Worm (Caenorhabditis elegans) whole organism, L3 larva: ENCODE results near the gene ZK418.7.

Experiments
- egl-5 ChIP-seq: fragments of 150-350 bp; optimal IDR thresholded peaks from 2 replicates; lab custom pipeline; 2017; ENCODE audit warnings: missing biosample characterization, missing genetic modification reagents, missing genetic modification characterization, inconsistent platforms
- elt-3 ChIP-seq, 3 experiments: fragments of 150-350 bp in 1 of 3; sonication (generic microtip) in 2 of 3; optimal IDR thresholded peaks; 2 replicates in 2 of 3; 4 replicates in 1 of 3; lab custom pipeline; 2014 to 2017; ENCODE audit warnings: missing biosample characterization in 3 of 3, missing genetic modification characterization in 3 of 3
- fkh-10 ChIP-seq: sonication (generic microtip); optimal IDR thresholded peaks from 2 replicates; lab custom pipeline; 2017; ENCODE audit warnings: missing biosample characterization, missing genetic modification reagents, missing genetic modification characterization
- fkh-2 ChIP-seq: fragments of 150-350 bp; optimal IDR thresholded peaks from 2 replicates; lab custom pipeline; 2014; ENCODE audit warnings: missing biosample characterization, missing genetic modification reagents, missing genetic modification characterization
- jun-1 ChIP-seq: fragments of 150-350 bp; optimal IDR thresholded peaks from 2 replicates; lab custom pipeline; 2014; ENCODE audit warnings: missing biosample characterization, missing genetic modification reagents, missing genetic modification characterization
- mdl-1 ChIP-seq: fragments of 150-350 bp; optimal IDR thresholded peaks from 2 replicates; lab custom pipeline; 2014; ENCODE audit warnings: missing biosample characterization, missing genetic modification characterization
- mml-1 ChIP-seq: fragments of 150-350 bp; sonication (generic microtip); optimal IDR thresholded peaks from 3 replicates; lab custom pipeline; 2014; ENCODE audit warnings: missing biosample characterization, missing genetic modification characterization
- nhr-23 ChIP-seq: fragments of 150-350 bp; optimal IDR thresholded peaks from 2 replicates; lab custom pipeline; 2014; ENCODE audit warnings: missing biosample characterization, missing genetic modification reagents, missing genetic modification characterization
- nhr-237 ChIP-seq: fragments of 150-350 bp; optimal IDR thresholded peaks from 2 replicates; lab custom pipeline; 2014; ENCODE audit warnings: missing biosample characterization, missing genetic modification characterization
- nhr-76 ChIP-seq: fragments of 150-350 bp; sonication (generic microtip); optimal IDR thresholded peaks from 5 replicates; lab custom pipeline; 2014; ENCODE audit warnings: missing biosample characterization, missing genetic modification characterization
- skn-1 ChIP-seq: fragments of 150-350 bp; optimal IDR thresholded peaks from 2 replicates; lab custom pipeline; 2014; ENCODE audit warnings: missing biosample characterization, missing genetic modification characterization
- tbx-2 ChIP-seq: sonication (generic microtip); optimal IDR thresholded peaks from 2 replicates; lab custom pipeline; 2016; ENCODE audit warnings: mild to moderate bottlenecking, missing genetic modification characterization, missing compliant biosample characterization
- zag-1 ChIP-seq: fragments of 150-350 bp; optimal IDR thresholded peaks from 2 replicates; lab custom pipeline; 2014; ENCODE audit warnings: missing biosample characterization, missing genetic modification characterization
- ztf-11 ChIP-seq: fragments of 150-350 bp; optimal IDR thresholded peaks from 2 replicates; lab custom pipeline; 2014; ENCODE audit warnings: missing biosample characterization, missing genetic modification characterization

The ZK418.7 gene

DNA sequence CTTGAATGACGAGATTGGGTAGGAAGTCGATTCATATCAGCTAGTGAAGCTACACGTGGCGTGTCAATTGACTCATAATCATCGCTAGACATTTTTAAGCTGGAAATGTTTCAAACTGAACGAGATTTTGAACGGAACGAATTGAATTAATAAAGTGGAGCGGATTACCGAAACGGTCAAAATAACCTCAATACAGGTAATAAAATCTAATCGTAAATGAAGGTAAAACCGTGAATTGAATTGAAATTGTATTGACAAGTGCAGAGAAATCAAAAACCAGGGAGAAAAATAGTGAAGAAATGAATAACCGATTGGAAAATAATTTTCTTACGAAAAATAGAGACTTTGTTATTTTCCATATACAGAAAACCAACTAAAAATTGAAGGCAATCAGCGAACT is 51.5 kb downstream of the ZK418.7 start, which contains the start of gene cyk-1:
Gene cyk-1, minus strand, starts transcription at position 101 of the 400 bp plus-strand sequence.
- no peak for TF ChIP-seq mml-1 (tag; lab: Kevin White, UChicago)
- TF ChIP-seq jun-1, result no peak
- no peak for TF ChIP-seq tbx-2 (tag; lab: Kevin White, UChicago)
- TF ChIP-seq fkh-10 (GFP tag; lab: Kevin White, UChicago), result no peak
- TF ChIP-seq nhr-76 (tag; lab: Kevin White, UChicago), result no peak
- no peak for TF ChIP-seq nhr-237 (tag; lab: Kevin White, UChicago)
- no peak for TF ChIP-seq fkh-2 (tag; lab: Kevin White, UChicago)
- TF ChIP-seq egl-5 (tag; lab: Kevin White, UChicago), result no peak
- TF ChIP-seq nhr-23 (tag; lab: Kevin White, UChicago), result no peak
- no peak for TF ChIP-seq mdl-1
- no peak for TF ChIP-seq elt-3 (tag; optimal IDR thresholded peaks at IDR 0.05; lab: Kevin White, UChicago)
- TF ChIP-seq zag-1, result no peak
- no peak for TF ChIP-seq skn-1 (tag; lab: Kevin White, UChicago)
- no peak for TF ChIP-seq ztf-11 (tag; lab: Kevin White, UChicago)
